Fruit fly (Drosophila melanogaster): Measurements from ENCODE around the gene CG33722.
A peak's percentile ranks its signal among the peaks of the same experiment; 100 is the strongest.

Gene CG33722

DNA sequence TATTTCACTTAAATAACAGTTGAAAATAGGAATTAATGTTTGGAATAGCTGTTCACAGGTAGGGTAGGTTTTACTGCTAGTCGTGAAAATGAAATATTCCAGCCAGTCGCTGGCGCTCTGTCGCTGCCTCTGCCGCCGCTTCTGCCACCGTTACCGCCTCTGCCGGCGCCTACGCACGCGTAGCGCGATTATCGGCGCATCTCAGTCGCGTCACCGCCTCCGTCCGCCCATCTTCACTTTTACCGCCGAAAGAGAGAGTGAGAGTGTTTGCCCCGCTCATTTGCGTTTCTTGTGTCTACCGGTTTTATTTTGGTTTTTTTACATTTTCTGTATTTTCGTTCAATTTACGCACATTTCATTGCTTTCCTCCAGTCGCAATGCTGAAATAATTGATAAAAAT is 7.7 kb downstream of the CG33722 start (continued):
- no peak for TF ChIP-seq Taf1 (GFP tag; IDR thresholded peaks at IDR 0.05)
- no peak for TF ChIP-seq Hmx (GFP tag; optimal IDR thresholded peaks at IDR 0.05)
- no peak for TF ChIP-seq ssp (GFP tag; IDR thresholded peaks at IDR 0.05)
- 0 out of 2 replicates have a peak, but pooled peaks have one; percentile 18 for TF ChIP-seq E2f1 (GFP tag; IDR thresholded peaks at IDR 0.05)
- TF ChIP-seq tll (GFP tag; optimal IDR thresholded peaks at IDR 0.05): peak in 1 of 2 experiments; percentile 83
- TF ChIP-seq sob (GFP tag; IDR thresholded peaks at IDR 0.05): no peak
- no peak for TF ChIP-seq dmrt11E (tag; optimal IDR thresholded peaks at IDR 0.05)
- no peak for TF ChIP-seq chn (GFP tag; optimal IDR thresholded peaks at IDR 0.05)
- no peak for TF ChIP-seq sc (optimal IDR thresholded peaks at IDR 0.05)
- no peak for TF ChIP-seq sc (GFP tag; optimal IDR thresholded peaks at IDR 0.05)
- no peak for TF ChIP-seq grau (tag; optimal IDR thresholded peaks at IDR 0.05)
- no peak for TF ChIP-seq CG4328 (GFP tag; optimal IDR thresholded peaks at IDR 0.05)
- TF ChIP-seq MTF-1 (GFP tag; optimal IDR thresholded peaks at IDR 0.05; ENCODE audit: borderline replicate concordance): no peak
- TF ChIP-seq bbx (GFP tag; IDR thresholded peaks at IDR 0.05; ENCODE audit: partially characterized antibody): no peak
- no peak for TF ChIP-seq danr (GFP tag; IDR thresholded peaks at IDR 0.05)
- no peak for TF ChIP-seq Ptx1 (GFP tag; IDR thresholded peaks at IDR 0.05)
- TF ChIP-seq bowl (GFP tag; IDR thresholded peaks at IDR 0.05): no peak
- no peak for TF ChIP-seq CG3726 (GFP tag; IDR thresholded peaks at IDR 0.05)
- TF ChIP-seq mld (GFP tag; IDR thresholded peaks at IDR 0.05; ENCODE audit: partially characterized antibody): no peak
- peak; percentile 58 for TF ChIP-seq CG10431 (GFP tag; optimal IDR thresholded peaks at IDR 0.05)
- no peak for TF ChIP-seq Eip74EF (GFP tag; optimal IDR thresholded peaks at IDR 0.05)
- TF ChIP-seq tna (GFP tag; IDR thresholded peaks at IDR 0.05; ENCODE audit: partially characterized antibody): no peak
- TF ChIP-seq CG7271 (tag; optimal IDR thresholded peaks at IDR 0.05): no peak
- no peak for TF ChIP-seq CG10654 (GFP tag; optimal IDR thresholded peaks at IDR 0.05)
- TF ChIP-seq CG5245 (GFP tag; optimal IDR thresholded peaks at IDR 0.05): no peak
- TF ChIP-seq unc-4 (GFP tag; IDR thresholded peaks at IDR 0.05; ENCODE audit: partially characterized antibody): no peak
- TF ChIP-seq CG4707 (GFP tag; optimal IDR thresholded peaks at IDR 0.05): no peak
- no peak for TF ChIP-seq Aef1 (GFP tag; IDR thresholded peaks at IDR 0.05)
- no peak for TF ChIP-seq vnd (GFP tag; IDR thresholded peaks at IDR 0.05; ENCODE audit: partially characterized antibody)
- TF ChIP-seq Elba2 (GFP tag; optimal IDR thresholded peaks at IDR 0.05): no peak
- TF ChIP-seq CG10366 (GFP tag; IDR thresholded peaks at IDR 0.05): no peak
- peak; percentile 36 for TF ChIP-seq cad (GFP tag; optimal IDR thresholded peaks at IDR 0.05)
- 0 out of 2 replicates have a peak, but pooled peaks have one; percentile 12 for TF ChIP-seq onecut (GFP tag; IDR thresholded peaks at IDR 0.05)
- TF ChIP-seq CG3281 (GFP tag; optimal IDR thresholded peaks at IDR 0.05): no peak
- no peak; the same call in 2 of the 3 replicates for TF ChIP-seq ci (GFP tag; IDR thresholded peaks at IDR 0.05)
- no peak for TF ChIP-seq CG8924 (tag; optimal IDR thresholded peaks at IDR 0.05)
- TF ChIP-seq sisA (GFP tag; IDR thresholded peaks at IDR 0.05): no peak
- TF ChIP-seq seq (GFP tag; IDR thresholded peaks at IDR 0.05): no peak
- TF ChIP-seq ap (GFP tag; IDR thresholded peaks at IDR 0.05): no peak
- TF ChIP-seq CG4360 (GFP tag; IDR thresholded peaks at IDR 0.05): no peak
- TF ChIP-seq Atf-2 (GFP tag; optimal IDR thresholded peaks at IDR 0.05): no peak
- TF ChIP-seq Ets65A (GFP tag): peak; percentile 43
- TF ChIP-seq ranshi (GFP tag; IDR thresholded peaks at IDR 0.05): no peak
- no peak for TF ChIP-seq Ssrp (tag; optimal IDR thresholded peaks at IDR 0.05)
- TF ChIP-seq CG15073 (GFP tag; optimal IDR thresholded peaks at IDR 0.05): no peak
- no peak for TF ChIP-seq Sry-δ (GFP tag; optimal IDR thresholded peaks at IDR 0.05)
- no peak for TF ChIP-seq wor (GFP tag; IDR thresholded peaks at IDR 0.05)
- TF ChIP-seq sna (GFP tag; IDR thresholded peaks at IDR 0.05; ENCODE audit: partially characterized antibody): no peak
- no peak for TF ChIP-seq tio (GFP tag; optimal IDR thresholded peaks at IDR 0.05)
- TF ChIP-seq CG12236 (GFP tag; optimal IDR thresholded peaks at IDR 0.05): no peak
- TF ChIP-seq CG6854 (GFP tag; optimal IDR thresholded peaks at IDR 0.05): no peak
- TF ChIP-seq eyg (GFP tag; optimal IDR thresholded peaks at IDR 0.05): no peak
